Worm (Caenorhabditis elegans) whole organism, L4 larva: ENCODE results near the gene sdz-23.

Experiments
- R02D3.7 ChIP-seq: fragments of 150-350 bp; sonication (generic microtip); optimal IDR thresholded peaks from 3 replicates; lab custom pipeline; 2014; ENCODE audit warnings: missing biosample characterization, missing genetic modification characterization
- ama-1 ChIP-seq: fragments of 150-350 bp; optimal IDR thresholded peaks from 2 replicates; lab custom pipeline; 2014; ENCODE audit warnings: inconsistent platforms, mixed read lengths
- ces-1 ChIP-seq: fragments of 150-350 bp; sonication (generic microtip); optimal IDR thresholded peaks from 4 replicates; lab custom pipeline; 2014; ENCODE audit warnings: missing biosample characterization, missing genetic modification reagents, missing genetic modification characterization
- mdt-29 ChIP-seq: fragments of 200-800 bp; sonication (Bioruptor generic); IDR thresholded peaks from 2 replicates; pipeline ENCODE4 v1.3.6; 2022; ENCODE audit warnings: missing genetic modification reagents, missing genetic modification characterization, missing compliant biosample characterization
- mep-1 ChIP-seq: fragments of 150-350 bp; sonication (generic microtip); optimal IDR thresholded peaks from 3 replicates; lab custom pipeline; 2014; ENCODE audit warnings: missing biosample characterization, missing genetic modification characterization

DNA sequence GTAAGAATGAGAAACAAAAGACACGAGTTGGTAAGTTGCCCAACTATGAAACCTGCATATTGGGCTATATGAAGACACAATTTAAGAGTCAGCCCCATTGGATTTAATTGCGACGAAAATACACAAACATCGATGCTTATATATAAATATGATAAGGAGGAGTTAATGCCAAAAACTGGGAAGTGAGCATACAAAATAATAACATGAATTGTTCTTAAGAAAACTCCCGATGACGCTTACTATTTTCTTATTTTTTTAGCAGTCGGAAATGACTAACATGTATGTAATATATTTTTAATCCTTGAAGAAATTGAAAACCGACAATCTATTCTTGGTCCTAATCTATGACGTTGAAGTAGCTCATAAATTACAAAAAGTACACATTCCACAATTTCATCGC, 27.4 kb upstream of the sdz-23 start, which contains the start of gene str-144:
- TF ChIP-seq mep-1 (tag; lab: Kevin White, UChicago) (no peak), ces-1 (GFP tag; lab: Kevin White, UChicago) (no peak), R02D3.7 (no peak), mdt-29 (GFP tag; lab: Robert Waterston, UW) (no peak), ama-1 (lab: Kevin White, UChicago) (no peak)
